Worm (Caenorhabditis elegans) whole organism, L2 larva: ENCODE results near the gene R05H5.7.

ENCODE experiments used
- ZK546.5 ChIP-seq: sonication (generic microtip); optimal IDR thresholded peaks from 2 replicates; lab custom pipeline; 2017; ENCODE audit warnings: missing biosample characterization, missing genetic modification characterization
- alr-1 ChIP-seq: fragments of 150-350 bp; optimal IDR thresholded peaks from 2 replicates; lab custom pipeline; 2014; ENCODE audit warnings: missing biosample characterization, missing genetic modification characterization
- ama-1 ChIP-seq: fragments of 150-350 bp; optimal IDR thresholded peaks from 2 replicates; lab custom pipeline; 2018; ENCODE audit warnings: inconsistent platforms
- crh-2 ChIP-seq: sonication (generic microtip); optimal IDR thresholded peaks from 2 replicates; lab custom pipeline; 2017; ENCODE audit warnings: missing biosample characterization, missing genetic modification characterization
- egl-27 ChIP-seq: sonication (generic microtip); optimal IDR thresholded peaks from 3 replicates; lab custom pipeline; 2017; ENCODE audit warnings: missing biosample characterization, missing genetic modification reagents, missing genetic modification characterization
- fos-1 ChIP-seq: fragments of 150-350 bp; optimal IDR thresholded peaks from 2 replicates; lab custom pipeline; 2014; ENCODE audit warnings: missing biosample characterization, missing genetic modification characterization
- nhr-10 ChIP-seq: sonication (generic microtip); optimal IDR thresholded peaks from 2 replicates; lab custom pipeline; 2017; ENCODE audit warnings: missing biosample characterization, missing genetic modification characterization
- unc-39 ChIP-seq: fragments of 150-350 bp; optimal IDR thresholded peaks from 2 replicates; lab custom pipeline; 2014; ENCODE audit warnings: missing biosample characterization, missing genetic modification characterization
- unc-62 ChIP-seq: fragments of 150-350 bp; optimal IDR thresholded peaks from 2 replicates; lab custom pipeline; 2014; ENCODE audit warnings: missing biosample characterization, missing genetic modification reagents, missing genetic modification characterization

ce11 chrII:10222577-10222976 is 30.3 kb downstream of the R05H5.7 start, which contains the start of gene plc-3:
- TF ChIP-seq crh-2 (no peak), fos-1 (tag; lab: Kevin White, UChicago) (no peak), unc-39 (tag; lab: Kevin White, UChicago) (no peak), unc-62 (GFP tag; lab: Kevin White, UChicago) (no peak), nhr-10 (tag; lab: Kevin White, UChicago) (no peak), alr-1 (no peak), ZK546.5 (tag; lab: Kevin White, UChicago) (no peak), ama-1 (lab: Kevin White, UChicago) (no peak), egl-27 (tag; lab: Kevin White, UChicago) (no peak)
